Worm (Caenorhabditis elegans): ENCODE results near the gene his-24.

Gene his-24

DNA sequence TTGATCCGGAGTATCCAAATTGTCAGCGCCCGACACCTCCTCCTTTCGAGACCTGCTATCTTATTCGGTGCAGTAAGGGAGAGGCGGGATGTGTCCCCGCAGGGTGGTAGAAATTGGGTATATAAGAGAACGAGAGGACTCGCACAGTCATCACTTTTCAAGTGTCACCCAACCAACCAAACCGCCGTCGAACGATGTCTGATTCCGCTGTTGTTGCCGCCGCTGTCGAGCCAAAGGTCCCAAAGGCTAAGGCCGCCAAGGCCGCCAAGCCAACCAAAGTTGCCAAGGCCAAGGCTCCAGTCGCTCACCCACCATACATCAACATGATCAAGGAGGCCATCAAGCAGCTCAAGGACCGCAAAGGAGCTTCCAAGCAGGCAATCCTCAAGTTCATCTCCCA, at the start of gene his-24:
Gene his-24 (plus strand): TSS at position 150 of the 400 bp plus-strand sequence.
- TF ChIP-seq dve-1 (tag; optimal IDR thresholded peaks at IDR 0.05) (peak; percentile 54), nfya-1 (tag; optimal IDR thresholded peaks at IDR 0.05) (peak; percentile 73), lim-6 (tag; optimal IDR thresholded peaks at IDR 0.05) (no peak), ttx-3 (tag; optimal IDR thresholded peaks at IDR 0.05) (no peak), pros-1 (tag; optimal IDR thresholded peaks at IDR 0.05) (peak; percentile 6), ceh-34 (tag; optimal IDR thresholded peaks at IDR 0.05) (peak; percentile 53), pat-9 (tag; optimal IDR thresholded peaks at IDR 0.05) (no peak), sox-2 (GFP tag; IDR thresholded peaks at IDR 0.05) (no peak), ceh-30 (tag; optimal IDR thresholded peaks at IDR 0.05) (no peak), ceh-24 (tag; optimal IDR thresholded peaks at IDR 0.05) (no peak), ceh-22 (tag; optimal IDR thresholded peaks at IDR 0.05) (no peak), ceh-19 (GFP tag; optimal IDR thresholded peaks at IDR 0.05) (peak; percentile 13), unc-55 (GFP tag; optimal IDR thresholded peaks at IDR 0.05) (peak; percentile 75), eyg-1 (tag; optimal IDR thresholded peaks at IDR 0.05) (no peak), madf-2 (tag; optimal IDR thresholded peaks at IDR 0.05) (no peak), che-1 (tag; optimal IDR thresholded peaks at IDR 0.05) (no peak), elt-2 (tag; optimal IDR thresholded peaks at IDR 0.05) (peak; percentile 28), ref-2 (tag; optimal IDR thresholded peaks at IDR 0.05) (peak; percentile 73), ceh-31 (tag; optimal IDR thresholded peaks at IDR 0.05) (peak; percentile 45), fax-1 (tag; optimal IDR thresholded peaks at IDR 0.05) (no peak), ahr-1 (tag; optimal IDR thresholded peaks at IDR 0.05) (no peak), dmd-4 (tag; optimal IDR thresholded peaks at IDR 0.05; ENCODE audit: borderline replicate concordance) (no peak), sdc-2 (tag; optimal IDR thresholded peaks at IDR 0.05) (peak; percentile 40), elt-4 (tag; optimal IDR thresholded peaks at IDR 0.05) (no peak), lin-11 (tag; optimal IDR thresholded peaks at IDR 0.05) (no peak), ets-4 (tag; optimal IDR thresholded peaks at IDR 0.05) (no peak), fkh-10 (GFP tag; optimal IDR thresholded peaks at IDR 0.05) (no peak), odd-2 (tag; optimal IDR thresholded peaks at IDR 0.05) (no peak), T23F11.4 (GFP tag; optimal IDR thresholded peaks at IDR 0.05) (no peak), ceh-9 (tag; optimal IDR thresholded peaks at IDR 0.05) (no peak), ama-1 (optimal IDR thresholded peaks at IDR 0.05) (peak; percentile 67), rnt-1 (tag; optimal IDR thresholded peaks at IDR 0.05) (peak; percentile 15), zip-5 (tag; optimal IDR thresholded peaks at IDR 0.05) (no peak), sox-4 (tag; optimal IDR thresholded peaks at IDR 0.05) (no peak), hlh-6 (tag; optimal IDR thresholded peaks at IDR 0.05) (no peak), K02D7.2 (tag; optimal IDR thresholded peaks at IDR 0.05) (no peak), ceh-45 (GFP tag; IDR thresholded peaks at IDR 0.05) (0 out of 2 replicates have a peak, but pooled peaks have one; percentile 48), unc-42 (tag; optimal IDR thresholded peaks at IDR 0.05) (peak; percentile 20), pag-3 (tag; optimal IDR thresholded peaks at IDR 0.05; ENCODE audit: borderline replicate concordance) (no peak), tbx-7 (tag; optimal IDR thresholded peaks at IDR 0.05) (no peak), ceh-18 (tag; optimal IDR thresholded peaks at IDR 0.05) (peak; percentile 63), Y22D7AL.16 (tag; optimal IDR thresholded peaks at IDR 0.05) (no peak), pqm-1 (tag; optimal IDR thresholded peaks at IDR 0.05) (no peak), ceh-2 (tag; optimal IDR thresholded peaks at IDR 0.05) (no peak), nhr-11 (tag; optimal IDR thresholded peaks at IDR 0.05) (no peak), tbx-2 (tag; optimal IDR thresholded peaks at IDR 0.05) (peak; percentile 43), gmeb-2 (tag; optimal IDR thresholded peaks at IDR 0.05) (no peak), ceh-14 (tag; optimal IDR thresholded peaks at IDR 0.05) (no peak), pax-1 (tag; optimal IDR thresholded peaks at IDR 0.05) (no peak), fkh-6 (tag; optimal IDR thresholded peaks at IDR 0.05) (no peak), unc-86 (tag; optimal IDR thresholded peaks at IDR 0.05) (no peak)

Measured in whole organism, late embryonic.